Fruit fly (Drosophila melanogaster) whole organism, embryonic: ENCODE data around the gene CG13449.

Experiments
- Antp ChIP-seq: fragments of 200-800 bp; sonication (Bioruptor generic); optimal IDR thresholded peaks from 3 replicates; lab custom pipeline; 2016; ENCODE audit warnings: missing biosample characterization, missing genetic modification characterization
- Atf6 ChIP-seq: fragments of 200-800 bp; sonication (Bioruptor generic); IDR thresholded peaks from 2 replicates; pipeline ENCODE4 v1.3.6; 2022; ENCODE audit warnings: missing biosample characterization, missing genetic modification characterization
- Blimp-1 ChIP-seq: fragments of 200-800 bp; sonication (Bioruptor generic); optimal IDR thresholded peaks from 3 replicates; lab custom pipeline; 2018; ENCODE audit warnings: missing biosample characterization, missing genetic modification characterization, mild to moderate bottlenecking, moderate library complexity, missing genetic modification reagents
- CG10366 ChIP-seq: fragments of 200-800 bp; sonication (Bioruptor generic); IDR thresholded peaks from 2 replicates; pipeline ENCODE4 v1.3.6; 2022; ENCODE audit warnings: missing biosample characterization, missing genetic modification characterization
- CG11093 ChIP-seq: fragments of 200-800 bp; sonication (Bioruptor generic); IDR thresholded peaks from 3 replicates; pipeline ENCODE4 v1.3.6; 2022; ENCODE audit warnings: missing biosample characterization, missing genetic modification characterization
- CG1233 ChIP-seq: fragments of 200-800 bp; sonication (Bioruptor generic); optimal IDR thresholded peaks from 4 replicates; lab custom pipeline; 2018; ENCODE audit warnings: missing biosample characterization, mild to moderate bottlenecking, missing genetic modification characterization
- CG14441 ChIP-seq: fragments of 200-800 bp; sonication (Bioruptor generic); IDR thresholded peaks from 2 replicates; pipeline ENCODE4 v1.3.6; 2022; ENCODE audit warnings: missing biosample characterization, missing genetic modification characterization
- CG14667 ChIP-seq: fragments of 200-800 bp; sonication (Bioruptor generic); IDR thresholded peaks from 2 replicates; pipeline ENCODE4 v1.3.6; 2022; ENCODE audit warnings: missing biosample characterization, missing genetic modification characterization
- CG14710 ChIP-seq: fragments of 200-800 bp; sonication (Bioruptor generic); optimal IDR thresholded peaks from 3 replicates; lab custom pipeline; 2019; ENCODE audit warnings: missing biosample characterization, mild to moderate bottlenecking, missing genetic modification characterization, moderate library complexity
- CG1603 ChIP-seq: fragments of 200-800 bp; sonication (Bioruptor generic); optimal IDR thresholded peaks from 2 replicates; lab custom pipeline; 2019; ENCODE audit warnings: missing biosample characterization, mild to moderate bottlenecking, missing genetic modification characterization, moderate library complexity
- CG1647 ChIP-seq: fragments of 200-800 bp; sonication (Bioruptor generic); optimal IDR thresholded peaks from 3 replicates; lab custom pipeline; 2016; ENCODE audit warnings: missing biosample characterization, missing genetic modification characterization
- CG17186 ChIP-seq: fragments of 200-800 bp; sonication (Bioruptor generic); optimal IDR thresholded peaks from 3 replicates; lab custom pipeline; 2017; ENCODE audit warnings: missing biosample characterization, missing genetic modification reagents, missing genetic modification characterization
- CG1832 ChIP-seq: fragments of 200-800 bp; sonication (Bioruptor generic); optimal IDR thresholded peaks from 2 replicates; lab custom pipeline; 2017; ENCODE audit warnings: missing biosample characterization, mild to moderate bottlenecking, missing genetic modification characterization, inconsistent platforms
- CG2202 ChIP-seq: fragments of 200-800 bp; sonication (Bioruptor generic); optimal IDR thresholded peaks from 2 replicates; lab custom pipeline; 2018; ENCODE audit warnings: missing biosample characterization, mild to moderate bottlenecking, missing genetic modification characterization
- CG2678 ChIP-seq: fragments of 200-800 bp; sonication (Bioruptor generic); optimal IDR thresholded peaks from 3 replicates; lab custom pipeline; 2019; ENCODE audit warnings: missing biosample characterization, mild to moderate bottlenecking, missing genetic modification characterization, moderate library complexity
- CG2889 ChIP-seq: fragments of 200-800 bp; sonication (Bioruptor generic); IDR thresholded peaks from 3 replicates; pipeline ENCODE4 v1.3.6; 2022; ENCODE audit warnings: missing biosample characterization, missing genetic modification characterization
- CG31441 ChIP-seq: fragments of 200-800 bp; sonication (Bioruptor generic); IDR thresholded peaks from 2 replicates; pipeline ENCODE4 v1.3.6; 2022; ENCODE audit warnings: missing biosample characterization, missing genetic modification characterization
- CG6654 ChIP-seq: fragments of 200-800 bp; sonication (Bioruptor generic); optimal IDR thresholded peaks from 2 replicates; lab custom pipeline; 2017; ENCODE audit warnings: missing biosample characterization, mild to moderate bottlenecking, missing genetic modification characterization
- CG6854 ChIP-seq: fragments of 200-800 bp; sonication (Bioruptor generic); optimal IDR thresholded peaks from 3 replicates; lab custom pipeline; 2017; ENCODE audit warnings: missing biosample characterization, mild to moderate bottlenecking, missing genetic modification characterization
- CG7271 ChIP-seq: fragments of 200-800 bp; sonication (Bioruptor generic); optimal IDR thresholded peaks from 2 replicates; lab custom pipeline; 2018; ENCODE audit warnings: missing biosample characterization, mild to moderate bottlenecking, missing genetic modification characterization, moderate library complexity
- CG8290 ChIP-seq, 3 experiments: fragments of 200-800 bp; sonication (Bioruptor generic); optimal IDR thresholded peaks; 2 replicates each; lab custom pipeline; 2016 to 2019; ENCODE audit warnings: missing biosample characterization in 3 of 3, missing genetic modification characterization in 3 of 3, mild to moderate bottlenecking in 2 of 3, moderate library complexity in 1 of 3
- CG8478 ChIP-seq: fragments of >200 bp; optimal IDR thresholded peaks from 2 replicates; lab custom pipeline; 2018
- CG9437 ChIP-seq: fragments of 200-800 bp; sonication (Bioruptor generic); optimal IDR thresholded peaks from 2 replicates; lab custom pipeline; 2018; ENCODE audit warnings: missing biosample characterization, mild to moderate bottlenecking, missing genetic modification characterization
- CG9817 ChIP-seq: fragments of 200-800 bp; sonication (Bioruptor generic); optimal IDR thresholded peaks from 2 replicates; lab custom pipeline; 2018; ENCODE audit warnings: missing biosample characterization, mild to moderate bottlenecking, missing genetic modification characterization, moderate library complexity
- ERR ChIP-seq: fragments of 200-800 bp; sonication (Bioruptor generic); optimal IDR thresholded peaks from 2 replicates; lab custom pipeline; 2016; ENCODE audit warnings: missing biosample characterization, missing genetic modification characterization
- H15 ChIP-seq: fragments of 200-800 bp; sonication (Bioruptor generic); IDR thresholded peaks from 3 replicates; pipeline ENCODE4 v1.3.6; 2022; ENCODE audit warnings: missing biosample characterization, missing genetic modification characterization
- HLHmδ ChIP-seq: fragments of 200-800 bp; sonication (Bioruptor generic); optimal IDR thresholded peaks from 2 replicates; lab custom pipeline; 2018; ENCODE audit warnings: missing biosample characterization, mild to moderate bottlenecking, missing genetic modification characterization, moderate library complexity
- Jarid2 ChIP-seq: fragments of 200-800 bp; sonication (Bioruptor generic); optimal IDR thresholded peaks from 3 replicates; lab custom pipeline; 2017; ENCODE audit warnings: mild to moderate bottlenecking, missing biosample characterization, missing genetic modification reagents, missing genetic modification characterization
- Meics ChIP-seq: fragments of 200-800 bp; sonication (Bioruptor generic); optimal IDR thresholded peaks from 2 replicates; lab custom pipeline; 2017; ENCODE audit warnings: missing biosample characterization, mild to moderate bottlenecking, missing genetic modification characterization
- Side ChIP-seq: fragments of 200-800 bp; sonication (Bioruptor generic); optimal IDR thresholded peaks from 2 replicates; lab custom pipeline; 2016; ENCODE audit warnings: missing biosample characterization, missing genetic modification characterization
- Sox100B ChIP-seq: fragments of 200-800 bp; sonication (Bioruptor generic); optimal IDR thresholded peaks from 3 replicates; lab custom pipeline; 2018; ENCODE audit warnings: missing biosample characterization, mild to moderate bottlenecking, missing genetic modification characterization
- Tbp ChIP-seq: fragments of >200 bp; optimal IDR thresholded peaks from 2 replicates; lab custom pipeline; 2018; ENCODE audit warnings: missing biosample characterization, missing genetic modification characterization
- Usf ChIP-seq: fragments of 200-800 bp; sonication (Bioruptor generic); optimal IDR thresholded peaks from 2 replicates; lab custom pipeline; 2017; ENCODE audit warnings: missing genotype, missing biosample characterization, missing genetic modification characterization
- Vsx1 ChIP-seq: fragments of 200-800 bp; sonication (Bioruptor generic); optimal IDR thresholded peaks from 2 replicates; lab custom pipeline; 2017; ENCODE audit warnings: missing biosample characterization, mild to moderate bottlenecking, missing genetic modification characterization, missing genetic modification reagents
- abd-A ChIP-seq: fragments of 200-800 bp; sonication (Bioruptor generic); optimal IDR thresholded peaks from 3 replicates; lab custom pipeline; 2019; ENCODE audit warnings: missing biosample characterization, mild to moderate bottlenecking, missing genetic modification characterization, moderate library complexity
- amos ChIP-seq: fragments of 200-800 bp; sonication (Bioruptor generic); IDR thresholded peaks from 2 replicates; pipeline ENCODE4 v1.3.6; 2022; ENCODE audit warnings: missing biosample characterization, missing genetic modification characterization; ENCODE audit not compliant: partially characterized antibody
- croc ChIP-seq: fragments of 200-800 bp; sonication (Bioruptor generic); conservative IDR thresholded peaks from 3 replicates; pipeline ENCODE4 v1.3.6; 2022; ENCODE audit warnings: missing biosample characterization, missing genetic modification characterization
- en ChIP-seq: fragments of 200-800 bp; sonication (Bioruptor generic); optimal IDR thresholded peaks from 2 replicates; lab custom pipeline; 2016; ENCODE audit warnings: missing biosample characterization, missing genetic modification characterization
- eyg ChIP-seq: fragments of 200-800 bp; sonication (Bioruptor generic); optimal IDR thresholded peaks from 3 replicates; lab custom pipeline; 2016; ENCODE audit warnings: missing biosample characterization, missing genetic modification characterization
- fd64A ChIP-seq: fragments of 200-800 bp; sonication (Bioruptor generic); optimal IDR thresholded peaks from 3 replicates; lab custom pipeline; 2018; ENCODE audit warnings: missing biosample characterization, mild to moderate bottlenecking, missing genetic modification characterization
- knrl ChIP-seq: fragments of 200-800 bp; sonication (Bioruptor generic); IDR thresholded peaks from 3 replicates; pipeline ENCODE4 v1.3.6; 2022; ENCODE audit warnings: missing biosample characterization, missing genetic modification characterization; ENCODE audit not compliant: partially characterized antibody
- onecut ChIP-seq: fragments of 200-800 bp; sonication (Bioruptor generic); IDR thresholded peaks from 2 replicates; pipeline ENCODE4 v1.3.6; 2022; ENCODE audit warnings: missing biosample characterization, missing genetic modification characterization
- org-1 ChIP-seq: fragments of 200-800 bp; sonication (Bioruptor generic); optimal IDR thresholded peaks from 2 replicates; lab custom pipeline; 2017; ENCODE audit warnings: missing biosample characterization, missing genetic modification characterization
- pzg ChIP-seq: fragments of 200-800 bp; sonication (Bioruptor generic); optimal IDR thresholded peaks from 3 replicates; lab custom pipeline; 2018; ENCODE audit warnings: missing biosample characterization, mild to moderate bottlenecking, missing genetic modification characterization, moderate library complexity
- ranshi ChIP-seq: fragments of 200-800 bp; sonication (Bioruptor generic); IDR thresholded peaks from 2 replicates; pipeline ENCODE4 v1.3.6; 2022; ENCODE audit warnings: missing biosample characterization, missing genetic modification characterization
- rib ChIP-seq: fragments of 200-800 bp; sonication (Bioruptor generic); IDR thresholded peaks from 2 replicates; pipeline ENCODE4 v1.3.6; 2022; ENCODE audit warnings: missing biosample characterization, missing genetic modification characterization
- sd ChIP-seq: fragments of 200-800 bp; sonication (Bioruptor generic); optimal IDR thresholded peaks from 3 replicates; lab custom pipeline; 2018; ENCODE audit warnings: missing biosample characterization, mild to moderate bottlenecking, missing genetic modification characterization, moderate library complexity
- stwl ChIP-seq: fragments of 200-800 bp; sonication (Bioruptor generic); optimal IDR thresholded peaks from 3 replicates; lab custom pipeline; 2018; ENCODE audit warnings: missing biosample characterization, mild to moderate bottlenecking, missing genetic modification characterization, moderate library complexity

The CG13449 gene

dm6 chr3L:15587445-15588381 is 24.9 kb downstream of the CG13449 start, which contains the start of gene CG7656 (continued):
- no peak for TF ChIP-seq Jarid2 (GFP tag; lab: Kevin White, UChicago)
- no peak for TF ChIP-seq knrl (GFP tag; lab: Robert Waterston, UW)
- peak; percentile 25 for TF ChIP-seq en (GFP tag; lab: Kevin White, UChicago)
- TF ChIP-seq CG9437 (GFP tag; lab: Kevin White, UChicago): peak; percentile 14
- peak; percentile 47 for TF ChIP-seq CG8290 (GFP tag; optimal IDR thresholded peaks at IDR 0.05; lab: Kevin White, UChicago)
- TF ChIP-seq CG8290 (tag; optimal IDR thresholded peaks at IDR 0.05; lab: Kevin White, UChicago): peak; percentile 43 to 95
- no peak for TF ChIP-seq Usf (GFP tag; lab: Kevin White, UChicago)
- no peak for TF ChIP-seq CG8478 (lab: Kevin White, UChicago)
- TF ChIP-seq croc: no peak; the same call in 2 of the 3 replicates
- TF ChIP-seq amos: no peak; the same call in 1 of the 2 replicates
- TF ChIP-seq CG1233 (GFP tag; lab: Kevin White, UChicago): no peak
- TF ChIP-seq CG17186 (GFP tag; lab: Kevin White, UChicago): peak; percentile 86
- TF ChIP-seq Tbp: no peak
- peak; percentile 79 for TF ChIP-seq pzg (GFP tag; lab: Kevin White, UChicago)
- TF ChIP-seq org-1 (GFP tag; lab: Kevin White, UChicago): no peak
- TF ChIP-seq CG1647 (GFP tag; lab: Kevin White, UChicago): peak; percentile 80
- TF ChIP-seq Antp (GFP tag; lab: Kevin White, UChicago): peak; percentile 89
- peak; percentile 59 for TF ChIP-seq stwl (tag; lab: Kevin White, UChicago)
- TF ChIP-seq rib (GFP tag; lab: Robert Waterston, UW): peak; percentile 27; the same call in 1 of the 2 replicates
- peak; percentile 99 for TF ChIP-seq sd (tag; lab: Kevin White, UChicago)
- no peak for TF ChIP-seq CG1832 (GFP tag; lab: Kevin White, UChicago)
- no peak for TF ChIP-seq Sox100B
- TF ChIP-seq CG6654 (GFP tag; lab: Kevin White, UChicago): no peak
- TF ChIP-seq CG2889 (GFP tag; lab: Robert Waterston, UW): 0 out of 3 replicates have a peak, but pooled peaks have one; percentile 47
- peak; percentile 79 for TF ChIP-seq CG1603 (tag; lab: Kevin White, UChicago)
- peak; percentile 40 for TF ChIP-seq HLHmδ (GFP tag; lab: Kevin White, UChicago)
- no peak for TF ChIP-seq abd-A (tag; lab: Kevin White, UChicago)
- TF ChIP-seq CG14710: no peak
- TF ChIP-seq CG9817: peak; percentile 49
- TF ChIP-seq CG2202 (tag; lab: Kevin White, UChicago): no peak
- peak; percentile 60 for TF ChIP-seq eyg
- peak; percentile 31; the same call in 1 of the 3 replicates for TF ChIP-seq H15 (GFP tag; lab: Robert Waterston, UW)
- TF ChIP-seq onecut (GFP tag; lab: Robert Waterston, UW): peak; percentile 11; the same call in 1 of the 2 replicates
- no peak for TF ChIP-seq CG7271 (tag; lab: Kevin White, UChicago)
- peak; percentile 61 for TF ChIP-seq ranshi
- peak; percentile 77 for TF ChIP-seq ERR (GFP tag; lab: Kevin White, UChicago)
- no peak for TF ChIP-seq Meics
- peak; percentile 28; the same call in 1 of the 2 replicates for TF ChIP-seq CG14667 (GFP tag; lab: Robert Waterston, UW)
- TF ChIP-seq CG6854 (GFP tag; lab: Kevin White, UChicago): peak; percentile 10
- TF ChIP-seq Side (GFP tag; lab: Kevin White, UChicago): peak; percentile 64
- TF ChIP-seq Atf6: peak; percentile 37; the same call in 1 of the 2 replicates
- TF ChIP-seq CG14441 (GFP tag; lab: Robert Waterston, UW): peak; percentile 71
- TF ChIP-seq CG11093 (GFP tag; lab: Robert Waterston, UW): no peak
- TF ChIP-seq fd64A (GFP tag; lab: Kevin White, UChicago): no peak
- TF ChIP-seq CG31441: no peak
- TF ChIP-seq Blimp-1: no peak
- TF ChIP-seq CG2678 (tag; lab: Kevin White, UChicago): no peak
- TF ChIP-seq Vsx1 (GFP tag; lab: Kevin White, UChicago): no peak
- TF ChIP-seq CG10366 (GFP tag; lab: Robert Waterston, UW): peak; percentile 60
